Fruit fly (Drosophila melanogaster) whole organism, prepupa: ENCODE measurements around the gene CG42481.

Experiments
- Blimp-1 ChIP-seq: fragments of 200-800 bp; sonication (Bioruptor generic); optimal IDR thresholded peaks from 3 replicates; lab custom pipeline; 2017; ENCODE audit warnings: missing biosample characterization, missing genetic modification characterization, mild to moderate bottlenecking, moderate library complexity, missing genetic modification reagents
- CG10631 ChIP-seq: fragments of 200-800 bp; sonication (Bioruptor generic); optimal IDR thresholded peaks from 2 replicates; lab custom pipeline; 2016; ENCODE audit warnings: missing biosample characterization, missing genetic modification characterization
- CG11294 ChIP-seq: fragments of 200-800 bp; sonication (Bioruptor generic); IDR thresholded peaks from 2 replicates; pipeline ENCODE4 v1.3.6; 2022; ENCODE audit warnings: missing biosample characterization, missing genetic modification characterization
- CG11762 ChIP-seq: fragments of 200-800 bp; sonication (Bioruptor generic); optimal IDR thresholded peaks from 3 replicates; lab custom pipeline; 2016; ENCODE audit warnings: missing biosample characterization, missing genetic modification characterization; ENCODE audit not compliant: insufficient read depth
- CG11902 ChIP-seq: fragments of 200-800 bp; sonication (Bioruptor generic); optimal IDR thresholded peaks from 3 replicates; lab custom pipeline; 2016; ENCODE audit warnings: missing biosample characterization, missing genetic modification characterization
- CG15336 ChIP-seq: fragments of 200-800 bp; sonication (Bioruptor generic); IDR thresholded peaks from 2 replicates; pipeline ENCODE4 v1.3.6; 2022; ENCODE audit warnings: missing biosample characterization, missing genetic modification characterization
- CG1621 ChIP-seq: fragments of 200-800 bp; sonication (Bioruptor generic); optimal IDR thresholded peaks from 3 replicates; lab custom pipeline; 2018; ENCODE audit warnings: missing biosample characterization, mild to moderate bottlenecking, missing genetic modification characterization
- CG16779 ChIP-seq: fragments of 200-800 bp; sonication (Bioruptor generic); optimal IDR thresholded peaks from 3 replicates; lab custom pipeline; 2017; ENCODE audit warnings: missing biosample characterization, mild to moderate bottlenecking, missing genetic modification characterization
- CG3032 ChIP-seq: fragments of 200-800 bp; optimal IDR thresholded peaks from 2 replicates; lab custom pipeline; 2019; ENCODE audit warnings: missing biosample characterization, mild to moderate bottlenecking, missing genetic modification characterization, moderate library complexity
- CG32006 ChIP-seq: fragments of 200-800 bp; sonication (Bioruptor generic); optimal IDR thresholded peaks from 3 replicates; lab custom pipeline; 2017; ENCODE audit warnings: missing biosample characterization, mild to moderate bottlenecking, missing genetic modification characterization
- CG34406 ChIP-seq: fragments of 200-800 bp; sonication (Bioruptor generic); optimal IDR thresholded peaks from 3 replicates; lab custom pipeline; 2016; ENCODE audit warnings: missing biosample characterization, missing genetic modification characterization
- CG4318 ChIP-seq: fragments of 200-800 bp; sonication (Bioruptor generic); optimal IDR thresholded peaks from 3 replicates; lab custom pipeline; 2017; ENCODE audit warnings: missing biosample characterization, mild to moderate bottlenecking, missing genetic modification characterization
- CG6163 ChIP-seq: fragments of 200-800 bp; sonication (Bioruptor generic); IDR thresholded peaks from 3 replicates; pipeline ENCODE4 v1.3.6; 2022; ENCODE audit warnings: missing biosample characterization, missing genetic modification characterization
- CG6276 ChIP-seq: fragments of 200-800 bp; sonication (Bioruptor generic); optimal IDR thresholded peaks from 2 replicates; lab custom pipeline; 2017; ENCODE audit warnings: missing biosample characterization, mild to moderate bottlenecking, missing genetic modification characterization
- CG6792 ChIP-seq: fragments of 200-800 bp; sonication (Bioruptor generic); optimal IDR thresholded peaks from 3 replicates; lab custom pipeline; 2016; ENCODE audit warnings: missing biosample characterization, missing genetic modification characterization
- CG6808 ChIP-seq: fragments of 200-800 bp; sonication (Bioruptor generic); optimal IDR thresholded peaks from 3 replicates; lab custom pipeline; 2017; ENCODE audit warnings: missing biosample characterization, missing genetic modification characterization, mild to moderate bottlenecking, moderate library complexity, missing genetic modification reagents
- CG6854 ChIP-seq: fragments of 200-800 bp; sonication (Bioruptor generic); optimal IDR thresholded peaks from 2 replicates; lab custom pipeline; 2017; ENCODE audit warnings: missing biosample characterization, mild to moderate bottlenecking, missing genetic modification characterization
- CG8119 ChIP-seq: fragments of 200-800 bp; sonication (Bioruptor generic); IDR thresholded peaks from 3 replicates; pipeline ENCODE4 v1.3.6; 2022; ENCODE audit warnings: missing biosample characterization, missing genetic modification characterization
- CG8632 ChIP-seq: fragments of 200-800 bp; sonication (Bioruptor generic); optimal IDR thresholded peaks from 3 replicates; lab custom pipeline; 2016; ENCODE audit warnings: missing biosample characterization, missing genetic modification characterization
- CG9139 ChIP-seq: fragments of 200-800 bp; sonication (Bioruptor generic); optimal IDR thresholded peaks from 3 replicates; lab custom pipeline; 2017; ENCODE audit warnings: missing biosample characterization, mild to moderate bottlenecking, missing genetic modification characterization
- Eip75B ChIP-seq: fragments of 200-800 bp; sonication (Bioruptor generic); optimal IDR thresholded peaks from 3 replicates; lab custom pipeline; 2016; ENCODE audit warnings: missing biosample characterization, missing genetic modification characterization
- Eip93F ChIP-seq: fragments of 200-800 bp; sonication (Bioruptor generic); optimal IDR thresholded peaks from 2 replicates; lab custom pipeline; 2016; ENCODE audit warnings: missing biosample characterization, mild to moderate bottlenecking, missing genetic modification characterization
- Ets21C ChIP-seq: fragments of 200-800 bp; sonication (Bioruptor generic); optimal IDR thresholded peaks from 3 replicates; lab custom pipeline; 2016; ENCODE audit warnings: missing biosample characterization, missing genetic modification characterization
- Ets96B ChIP-seq: fragments of 200-800 bp; optimal IDR thresholded peaks from 2 replicates; lab custom pipeline; 2019; ENCODE audit warnings: missing biosample characterization, mild to moderate bottlenecking, missing genetic modification characterization, moderate library complexity
- Gug ChIP-seq: fragments of 200-800 bp; sonication (Bioruptor generic); IDR thresholded peaks from 2 replicates; pipeline ENCODE4 v1.3.6; 2022; ENCODE audit warnings: missing biosample characterization, missing genetic modification characterization
- Hr38 ChIP-seq: sonication (Bioruptor generic); optimal IDR thresholded peaks from 2 replicates; lab custom pipeline; 2016; ENCODE audit warnings: missing biosample characterization, missing genetic modification characterization
- Hr39 ChIP-seq: fragments of 200-800 bp; sonication (Bioruptor generic); optimal IDR thresholded peaks from 2 replicates; lab custom pipeline; 2016; ENCODE audit warnings: missing biosample characterization, missing genetic modification characterization
- Hr4 ChIP-seq: fragments of 200-800 bp; sonication (Bioruptor generic); optimal IDR thresholded peaks from 3 replicates; lab custom pipeline; 2016; ENCODE audit warnings: missing biosample characterization, missing genetic modification characterization
- Lpt ChIP-seq: fragments of 200-800 bp; sonication (Bioruptor generic); optimal IDR thresholded peaks from 3 replicates; lab custom pipeline; 2016; ENCODE audit warnings: missing biosample characterization, missing genetic modification characterization
- OdsH ChIP-seq: fragments of 200-800 bp; sonication (Bioruptor generic); optimal IDR thresholded peaks from 3 replicates; lab custom pipeline; 2016; ENCODE audit warnings: missing biosample characterization, missing genetic modification characterization
- Smox ChIP-seq: fragments of 200-800 bp; sonication (Bioruptor generic); optimal IDR thresholded peaks from 3 replicates; lab custom pipeline; 2016; ENCODE audit warnings: missing biosample characterization, missing genetic modification characterization
- Sox15 ChIP-seq: fragments of 200-800 bp; sonication (Bioruptor generic); optimal IDR thresholded peaks from 3 replicates; lab custom pipeline; 2016; ENCODE audit warnings: missing biosample characterization, missing genetic modification characterization
- achi ChIP-seq: fragments of 200-800 bp; sonication (Bioruptor generic); optimal IDR thresholded peaks from 3 replicates; lab custom pipeline; 2016; ENCODE audit warnings: missing biosample characterization, missing genetic modification characterization
- acj6 ChIP-seq: fragments of 200-800 bp; sonication (Bioruptor generic); optimal IDR thresholded peaks from 3 replicates; lab custom pipeline; 2016; ENCODE audit warnings: missing biosample characterization, missing genetic modification characterization
- dac ChIP-seq: fragments of 200-800 bp; sonication (Bioruptor generic); optimal IDR thresholded peaks from 2 replicates; lab custom pipeline; 2017; ENCODE audit warnings: missing biosample characterization, mild to moderate bottlenecking, missing genetic modification characterization
- dsx ChIP-seq: fragments of 200-800 bp; optimal IDR thresholded peaks from 3 replicates; lab custom pipeline; 2019; ENCODE audit warnings: missing biosample characterization, mild to moderate bottlenecking, missing genetic modification characterization, moderate library complexity; ENCODE audit not compliant: poor library complexity, severe bottlenecking
- eg ChIP-seq: fragments of 200-800 bp; sonication (Bioruptor generic); IDR thresholded peaks from 3 replicates; pipeline ENCODE4 v1.3.6; 2022; ENCODE audit warnings: missing biosample characterization, missing genetic modification characterization
- esn ChIP-seq: fragments of 200-800 bp; sonication (Bioruptor generic); optimal IDR thresholded peaks from 2 replicates; lab custom pipeline; 2016; ENCODE audit warnings: missing biosample characterization, mild to moderate bottlenecking, missing genetic modification characterization, moderate library complexity
- fd85E ChIP-seq: fragments of 200-800 bp; sonication (Bioruptor generic); optimal IDR thresholded peaks from 3 replicates; lab custom pipeline; 2016; ENCODE audit warnings: missing biosample characterization, missing genetic modification characterization
- fkh ChIP-seq: fragments of 200-800 bp; sonication (Bioruptor generic); optimal IDR thresholded peaks from 3 replicates; lab custom pipeline; 2017; ENCODE audit warnings: missing biosample characterization, mild to moderate bottlenecking, missing genetic modification characterization, moderate library complexity
- lz ChIP-seq: fragments of 200-800 bp; sonication (Bioruptor generic); optimal IDR thresholded peaks from 3 replicates; lab custom pipeline; 2016; ENCODE audit warnings: missing biosample characterization, missing genetic modification characterization
- net ChIP-seq: fragments of 200-800 bp; sonication (Bioruptor generic); optimal IDR thresholded peaks from 3 replicates; lab custom pipeline; 2016; ENCODE audit warnings: missing biosample characterization, missing genetic modification characterization
- pdm3 ChIP-seq: fragments of 200-800 bp; sonication (Bioruptor generic); optimal IDR thresholded peaks from 3 replicates; lab custom pipeline; 2016; ENCODE audit warnings: missing biosample characterization, missing genetic modification characterization
- ss ChIP-seq, 2 experiments: fragments of 200-800 bp; sonication (Bioruptor generic); optimal IDR thresholded peaks; 2 replicates in 1 of 2; 3 replicates in 1 of 2; lab custom pipeline; 2017 to 2018; ENCODE audit warnings: mild to moderate bottlenecking in 2 of 2, missing biosample characterization in 2 of 2, missing genetic modification characterization in 2 of 2, moderate library complexity in 1 of 2
- topi ChIP-seq: fragments of 200-800 bp; sonication (Bioruptor generic); optimal IDR thresholded peaks from 3 replicates; lab custom pipeline; 2016; ENCODE audit warnings: missing biosample characterization, missing genetic modification characterization
- vri ChIP-seq: fragments of 200-800 bp; sonication (Bioruptor generic); optimal IDR thresholded peaks from 3 replicates; lab custom pipeline; 2016; ENCODE audit warnings: missing biosample characterization, mild to moderate bottlenecking, missing genetic modification characterization

CG42481 gene

dm6 chr3L:13267254-13267653, 31.6 kb downstream of the CG42481 start (continued):
- TF ChIP-seq CG6808 (GFP tag; lab: Kevin White, UChicago) (peak; percentile 78), CG1621 (tag; lab: Kevin White, UChicago) (peak; percentile 76), ss (GFP tag; optimal IDR thresholded peaks at IDR 0.05; lab: Kevin White, UChicago) (peak; percentile 77 to 87), pdm3 (GFP tag; lab: Kevin White, UChicago) (peak; percentile 74), esn (peak; percentile 61), achi (GFP tag; lab: Kevin White, UChicago) (peak; percentile 79), Blimp-1 (GFP tag; lab: Kevin White, UChicago) (no peak), Eip93F (GFP tag; lab: Kevin White, UChicago) (no peak)

dm6 chr3L:13266078-13266477, 32.7 kb downstream of the CG42481 start:
- TF ChIP-seq fkh (GFP tag; lab: Kevin White, UChicago) (no peak), Sox15 (GFP tag; lab: Kevin White, UChicago) (no peak), vri (GFP tag; lab: Kevin White, UChicago) (no peak), eg (no peak), Ets96B (no peak), dsx (no peak), CG15336 (GFP tag; lab: Robert Waterston, UW) (no peak), CG8119 (GFP tag; lab: Robert Waterston, UW) (no peak), Lpt (GFP tag; lab: Kevin White, UChicago) (no peak), CG11294 (no peak), CG32006 (no peak)
- TF ChIP-seq, all 60 proteins: peak for 0

- TF ChIP-seq CG9139 (peak; percentile 26), CG3032 (tag; lab: Kevin White, UChicago) (peak; percentile 49), CG11762 (GFP tag; lab: Kevin White, UChicago) (no peak), dsx (peak; percentile 40), CG6854 (no peak), OdsH (GFP tag; lab: Kevin White, UChicago) (peak; percentile 54), esn (peak; percentile 67), acj6 (peak; percentile 52), Hr38 (no peak), Hr4 (GFP tag; lab: Kevin White, UChicago) (peak; percentile 36), Gug (GFP tag; lab: Robert Waterston, UW) (no peak), Eip75B (GFP tag; lab: Kevin White, UChicago) (peak; percentile 57), CG6163 (GFP tag; lab: Robert Waterston, UW) (peak; percentile 12; the same call in 1 of the 3 replicates), dac (GFP tag; lab: Kevin White, UChicago) (no peak), fkh (GFP tag; lab: Kevin White, UChicago) (no peak), pdm3 (GFP tag; lab: Kevin White, UChicago) (peak; percentile 57), CG11902 (GFP tag; lab: Kevin White, UChicago) (peak; percentile 27), CG8632 (GFP tag; lab: Kevin White, UChicago) (peak; percentile 36), CG6792 (GFP tag; lab: Kevin White, UChicago) (peak; percentile 57), Ets21C (GFP tag; lab: Kevin White, UChicago) (peak; percentile 22), eg (0 out of 3 replicates have a peak, but pooled peaks have one; percentile 12), Smox (GFP tag; lab: Kevin White, UChicago) (peak; percentile 50), CG16779 (tag; lab: Kevin White, UChicago) (no peak), ss (GFP tag; optimal IDR thresholded peaks at IDR 0.05; lab: Kevin White, UChicago) (peak; percentile 53 to 59), lz (GFP tag; lab: Kevin White, UChicago) (peak; percentile 48), CG15336 (GFP tag; lab: Robert Waterston, UW) (peak; percentile 26; the same call in 1 of the 2 replicates), net (GFP tag; lab: Kevin White, UChicago) (peak; percentile 55), CG32006 (peak; percentile 53), CG6276 (GFP tag; lab: Kevin White, UChicago) (no peak), CG10631 (peak; percentile 57), CG8119 (GFP tag; lab: Robert Waterston, UW) (peak; percentile 43; the same call in 1 of the 3 replicates), CG34406 (GFP tag; lab: Kevin White, UChicago) (peak; percentile 40), topi (GFP tag; lab: Kevin White, UChicago) (peak; percentile 40), CG4318 (no peak), CG1621 (tag; lab: Kevin White, UChicago) (peak; percentile 13), Eip93F (GFP tag; lab: Kevin White, UChicago) (no peak), Hr39 (GFP tag; lab: Kevin White, UChicago) (peak; percentile 45), fd85E (GFP tag; lab: Kevin White, UChicago) (peak; percentile 3), CG6808 (GFP tag; lab: Kevin White, UChicago) (peak; percentile 57)
Observed at dm6 chr3L:13263801-13264200, 35.0 kb downstream of the CG42481 start.
